Worm (Caenorhabditis elegans) whole organism, L4 larva: ENCODE results near the gene srx-135.

Experiments used
- F44E2.7 ChIP-seq: fragments of 200-800 bp; sonication (Bioruptor generic); IDR thresholded peaks from 2 replicates; pipeline ENCODE4 v2.1.2; 2022; ENCODE audit warnings: missing genetic modification characterization, missing compliant biosample characterization
- F49E8.2 ChIP-seq: sonication (generic microtip); optimal IDR thresholded peaks from 2 replicates; lab custom pipeline; 2016; ENCODE audit warnings: missing compliant biosample characterization, mild to moderate bottlenecking, missing genetic modification characterization, borderline replicate concordance
- R02D3.7 ChIP-seq: fragments of 150-350 bp; sonication (generic microtip); optimal IDR thresholded peaks from 3 replicates; lab custom pipeline; 2014; ENCODE audit warnings: missing biosample characterization, missing genetic modification characterization
- T20F7.1 ChIP-seq: fragments of 200-800 bp; sonication (Bioruptor generic); optimal IDR thresholded peaks from 2 replicates; lab custom pipeline; 2018; ENCODE audit warnings: mild to moderate bottlenecking, missing genetic modification characterization, missing compliant biosample characterization
- T26A8.4 ChIP-seq: fragments of 200-800 bp; sonication (Bioruptor generic); IDR thresholded peaks from 2 replicates; pipeline ENCODE4 v1.3.6; 2022; ENCODE audit warnings: missing genetic modification characterization, missing compliant biosample characterization
- ZK337.2 ChIP-seq: fragments of 200-800 bp; sonication (Bioruptor generic); IDR thresholded peaks from 2 replicates; pipeline ENCODE4 v1.3.6; 2022; ENCODE audit warnings: missing genetic modification reagents, missing genetic modification characterization, missing compliant biosample characterization
- ZK546.5 ChIP-seq, 2 experiments: sonication (generic microtip); optimal IDR thresholded peaks; 2 replicates each; lab custom pipeline; 2017; ENCODE audit warnings: missing biosample characterization in 2 of 2, missing genetic modification characterization in 2 of 2
- aha-1 ChIP-seq: fragments of 150-350 bp; peaks from one replicate; lab custom pipeline; 2014; ENCODE audit warnings: missing biosample characterization, missing genetic modification characterization
- attf-4 ChIP-seq: sonication (generic microtip); optimal IDR thresholded peaks from 3 replicates; lab custom pipeline; 2017; ENCODE audit warnings: missing biosample characterization, missing genetic modification characterization
- ceh-82 ChIP-seq: sonication (generic microtip); optimal IDR thresholded peaks from 2 replicates; lab custom pipeline; 2017; ENCODE audit warnings: missing biosample characterization, missing genetic modification characterization
- cey-2 ChIP-seq: sonication (generic microtip); optimal IDR thresholded peaks from 3 replicates; lab custom pipeline; 2017; ENCODE audit warnings: missing genetic modification characterization, mild to moderate bottlenecking, missing compliant biosample characterization, antibody characterized with exemption, borderline replicate concordance; ENCODE audit not compliant: insufficient read depth
- ctbp-1 ChIP-seq: fragments of 200-800 bp; sonication (Bioruptor generic); IDR thresholded peaks from 2 replicates; pipeline ENCODE4 v1.3.6; 2022; ENCODE audit warnings: missing genetic modification reagents, missing genetic modification characterization, missing compliant biosample characterization
- daf-12 ChIP-seq: fragments of 150-350 bp; optimal IDR thresholded peaks from 2 replicates; lab custom pipeline; 2014; ENCODE audit warnings: missing biosample characterization, missing genetic modification reagents, missing genetic modification characterization
- dmd-6 ChIP-seq: fragments of 200-800 bp; sonication (Bioruptor generic); IDR thresholded peaks from 2 replicates; pipeline ENCODE4 v1.3.6; 2022; ENCODE audit warnings: missing genetic modification reagents, missing genetic modification characterization, missing compliant biosample characterization
- dmd-9 ChIP-seq: fragments of 200-800 bp; sonication (Bioruptor generic); IDR thresholded peaks from 2 replicates; pipeline ENCODE4 v1.3.6; 2022; ENCODE audit warnings: missing genetic modification reagents, missing genetic modification characterization, missing compliant biosample characterization
- duxl-1 ChIP-seq: sonication (generic microtip); optimal IDR thresholded peaks from 2 replicates; lab custom pipeline; 2016; ENCODE audit warnings: mild to moderate bottlenecking, missing genetic modification characterization, moderate library complexity, missing compliant biosample characterization; ENCODE audit not compliant: poor library complexity
- dve-1 ChIP-seq: sonication (generic microtip); optimal IDR thresholded peaks from 2 replicates; lab custom pipeline; 2017; ENCODE audit warnings: antibody characterized with exemption, mild to moderate bottlenecking, missing genetic modification characterization, missing compliant biosample characterization; ENCODE audit not compliant: insufficient read depth
- egl-43 ChIP-seq: fragments of 200-800 bp; sonication (Bioruptor generic); IDR thresholded peaks from 2 replicates; pipeline ENCODE4 v1.3.6; 2022; ENCODE audit warnings: missing genetic modification reagents, missing genetic modification characterization, missing compliant biosample characterization
- hlh-11 ChIP-seq: fragments of 200-800 bp; sonication (Bioruptor generic); optimal IDR thresholded peaks from 2 replicates; lab custom pipeline; 2018; ENCODE audit warnings: mild to moderate bottlenecking, missing genetic modification characterization, missing compliant biosample characterization
- hmg-1.1 ChIP-seq: fragments of 200-800 bp; sonication (Bioruptor generic); IDR thresholded peaks from 2 replicates; pipeline ENCODE4 v1.3.6; 2022; ENCODE audit warnings: missing genetic modification reagents, missing genetic modification characterization, missing compliant biosample characterization
- lin-1 ChIP-seq: fragments of 200-800 bp; sonication (Bioruptor generic); IDR thresholded peaks from 2 replicates; pipeline ENCODE4 v1.3.6; 2022; ENCODE audit warnings: missing genetic modification reagents, missing genetic modification characterization, missing compliant biosample characterization
- lin-15B ChIP-seq: fragments of 150-350 bp; sonication (generic microtip); optimal IDR thresholded peaks from 3 replicates; lab custom pipeline; 2014; ENCODE audit warnings: missing biosample characterization, missing genetic modification characterization
- lin-38 ChIP-seq: fragments of 200-800 bp; sonication (Bioruptor generic); IDR thresholded peaks from 2 replicates; pipeline ENCODE4 v1.3.6; 2022; ENCODE audit warnings: missing genetic modification reagents, missing genetic modification characterization, missing compliant biosample characterization
- lin-39 ChIP-seq: fragments of 150-350 bp; optimal IDR thresholded peaks from 2 replicates; lab custom pipeline; 2014; ENCODE audit warnings: missing biosample characterization, missing genetic modification reagents, missing genetic modification characterization
- lir-3 ChIP-seq: sonication (generic microtip); optimal IDR thresholded peaks from 2 replicates; lab custom pipeline; 2016; ENCODE audit warnings: mild to moderate bottlenecking, missing genetic modification characterization, missing compliant biosample characterization
- lsy-2 ChIP-seq, 2 experiments: fragments of 150-350 bp in 1 of 2; sonication (generic microtip) in 1 of 2; optimal IDR thresholded peaks; 2 replicates each; lab custom pipeline; 2014 to 2017; ENCODE audit warnings: missing biosample characterization in 2 of 2, missing genetic modification characterization in 2 of 2
- madf-5 ChIP-seq, 2 experiments: fragments of 200-800 bp; sonication (Bioruptor generic); IDR thresholded peaks; 2 replicates each; pipeline ENCODE4 v1.3.6; 2022; ENCODE audit warnings: missing compliant biosample characterization in 2 of 2, missing genetic modification characterization in 2 of 2
- madf-9 ChIP-seq: fragments of 200-800 bp; sonication (Bioruptor generic); conservative IDR thresholded peaks from 2 replicates; pipeline ENCODE4 v1.3.6; 2022; ENCODE audit warnings: missing genetic modification reagents, missing genetic modification characterization, missing compliant biosample characterization
- mep-1 ChIP-seq: fragments of 150-350 bp; sonication (generic microtip); optimal IDR thresholded peaks from 3 replicates; lab custom pipeline; 2014; ENCODE audit warnings: missing biosample characterization, missing genetic modification characterization
- nhr-10 ChIP-seq: fragments of 150-350 bp; optimal IDR thresholded peaks from 2 replicates; lab custom pipeline; 2014; ENCODE audit warnings: missing biosample characterization, missing genetic modification characterization
- nhr-28 ChIP-seq: fragments of 150-350 bp; optimal IDR thresholded peaks from 2 replicates; lab custom pipeline; 2014; ENCODE audit warnings: missing biosample characterization, missing genetic modification characterization
- nhr-6 ChIP-seq: fragments of 150-350 bp; optimal IDR thresholded peaks from 2 replicates; lab custom pipeline; 2014; ENCODE audit warnings: missing biosample characterization, missing genetic modification characterization
- nhr-76 ChIP-seq: fragments of 150-350 bp; optimal IDR thresholded peaks from 2 replicates; lab custom pipeline; 2014; ENCODE audit warnings: missing biosample characterization, missing genetic modification characterization
- nhr-77 ChIP-seq: fragments of 150-350 bp; optimal IDR thresholded peaks from 2 replicates; lab custom pipeline; 2014; ENCODE audit warnings: missing biosample characterization, missing genetic modification characterization
- pha-4 ChIP-seq, 2 experiments: fragments of 150-350 bp in 1 of 2; fragments of 200-800 bp in 1 of 2; sonication (Bioruptor generic) in 1 of 2; IDR thresholded peaks in 1 of 2; optimal IDR thresholded peaks in 1 of 2; 2 replicates each; pipeline versions ENCODE4 v1.3.6 to Lab custom; 2014 to 2022; ENCODE audit warnings: missing genetic modification characterization in 2 of 2, missing genetic modification reagents in 2 of 2, missing biosample characterization in 1 of 2, missing compliant biosample characterization in 1 of 2
- php-3 ChIP-seq: fragments of 200-800 bp; sonication (Bioruptor generic); IDR thresholded peaks from 2 replicates; pipeline ENCODE4 v1.3.6; 2022; ENCODE audit warnings: missing genetic modification reagents, missing genetic modification characterization, missing compliant biosample characterization
- pqm-1 ChIP-seq: sonication (generic microtip); optimal IDR thresholded peaks from 2 replicates; lab custom pipeline; 2017; ENCODE audit warnings: missing biosample characterization, missing genetic modification characterization
- saeg-2 ChIP-seq: fragments of 200-800 bp; sonication (Bioruptor generic); IDR thresholded peaks from 2 replicates; pipeline ENCODE4 v1.3.6; 2022; ENCODE audit warnings: missing genetic modification reagents, missing genetic modification characterization, missing compliant biosample characterization
- sdz-12 ChIP-seq: fragments of 200-800 bp; sonication (Bioruptor generic); optimal IDR thresholded peaks from 2 replicates; lab custom pipeline; 2018; ENCODE audit warnings: mild to moderate bottlenecking, missing genetic modification characterization, missing compliant biosample characterization
- spr-1 ChIP-seq: sonication (generic microtip); optimal IDR thresholded peaks from 2 replicates; lab custom pipeline; 2016; ENCODE audit warnings: mild to moderate bottlenecking, missing genetic modification characterization, missing compliant biosample characterization
- tag-97 ChIP-seq: fragments of 200-800 bp; sonication (Bioruptor generic); IDR thresholded peaks from 2 replicates; pipeline ENCODE4 v1.3.6; 2022; ENCODE audit warnings: missing genetic modification characterization, missing compliant biosample characterization
- tra-1 ChIP-seq: fragments of 200-800 bp; sonication (Bioruptor generic); IDR thresholded peaks from 2 replicates; pipeline ENCODE4 v1.3.6; 2022; ENCODE audit warnings: missing genetic modification reagents, missing genetic modification characterization, missing compliant biosample characterization
- unc-39 ChIP-seq: sonication (generic microtip); optimal IDR thresholded peaks from 2 replicates; lab custom pipeline; 2017; ENCODE audit warnings: missing biosample characterization, missing genetic modification characterization
- unc-62 ChIP-seq, 3 experiments: fragments of 150-350 bp in 1 of 3; sonication (generic microtip); optimal IDR thresholded peaks in 2 of 3; peaks in 1 of 3; 1 replicate in 1 of 3; 2 replicates in 2 of 3; lab custom pipeline; 2014 to 2017; ENCODE audit warnings: missing biosample characterization in 3 of 3, missing genetic modification characterization in 3 of 3, missing genetic modification reagents in 3 of 3, missing genotype in 1 of 3
- zip-2 ChIP-seq: fragments of 150-350 bp; optimal IDR thresholded peaks from 2 replicates; lab custom pipeline; 2014; ENCODE audit warnings: missing biosample characterization, missing genetic modification characterization

srx-135 gene

ce11 chrV:13892457-13893375 is 33.7 kb downstream of the srx-135 start, which contains the start of gene sptl-3 (continued):
- peak in 1 of 2 experiments; percentile 34 for TF ChIP-seq lsy-2 (tag; optimal IDR thresholded peaks at IDR 0.05; lab: Kevin White, UChicago)
- no peak for TF ChIP-seq R02D3.7 (tag; lab: Kevin White, UChicago)
- no peak for TF ChIP-seq zip-2 (tag; lab: Kevin White, UChicago)
- peak; percentile 63 for TF ChIP-seq nhr-10
- TF ChIP-seq ZK546.5 (tag; optimal IDR thresholded peaks at IDR 0.05; lab: Kevin White, UChicago): no peak
- no peak for TF ChIP-seq ceh-82
- no peak for TF ChIP-seq daf-12 (tag; lab: Kevin White, UChicago)
- no peak for TF ChIP-seq T20F7.1 (GFP tag; lab: Kevin White, UChicago)
- peak; percentile 87 for TF ChIP-seq pqm-1 (tag; lab: Kevin White, UChicago)
- TF ChIP-seq, all 104 proteins: peak for 23

DNA sequence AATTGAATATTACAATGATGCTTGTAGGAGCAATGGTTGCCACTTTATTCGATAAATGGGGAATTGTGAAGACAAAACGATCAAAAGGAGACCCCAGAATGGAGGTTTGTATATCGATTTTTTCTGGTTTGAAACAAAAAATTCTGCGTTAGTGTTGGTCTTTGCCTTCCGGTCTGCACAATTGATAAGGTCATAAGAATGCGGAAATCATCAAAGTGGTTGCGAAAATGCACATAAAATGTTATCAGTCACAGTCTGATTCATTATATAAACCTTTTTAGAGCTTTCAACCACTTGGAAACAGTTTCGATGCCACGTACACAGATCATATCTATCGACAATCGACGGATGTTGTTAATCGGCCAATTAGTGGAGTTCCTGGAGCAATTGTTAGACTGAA is 34.6 kb downstream of the srx-135 start:
- TF ChIP-seq lin-38 (GFP tag; lab: Robert Waterston, UW) (no peak), dmd-9 (GFP tag; lab: Robert Waterston, UW) (no peak), pqm-1 (tag; lab: Kevin White, UChicago) (peak; percentile 88), lin-1 (GFP tag; lab: Robert Waterston, UW) (peak; percentile 80), sdz-12 (GFP tag; lab: Kevin White, UChicago) (no peak), lir-3 (tag; lab: Kevin White, UChicago) (no peak), nhr-6 (tag; lab: Kevin White, UChicago) (peak; percentile 12), aha-1 (tag; lab: Kevin White, UChicago) (peak; percentile 75), hlh-11 (peak; percentile 62), dve-1 (tag; lab: Kevin White, UChicago) (peak; percentile 53), lin-39 (no peak), T26A8.4 (GFP tag; lab: Robert Waterston, UW) (no peak), tra-1 (GFP tag; lab: Robert Waterston, UW) (0 out of 2 replicates have a peak, but pooled peaks have one; percentile 10), ZK337.2 (GFP tag; lab: Robert Waterston, UW) (no peak), php-3 (GFP tag; lab: Robert Waterston, UW) (peak; percentile 86), egl-43 (GFP tag; lab: Robert Waterston, UW) (no peak), nhr-28 (tag; lab: Kevin White, UChicago) (peak; percentile 65), T20F7.1 (GFP tag; lab: Kevin White, UChicago) (no peak), dmd-6 (GFP tag; lab: Robert Waterston, UW) (peak; percentile 87), hmg-1.1 (GFP tag; lab: Robert Waterston, UW) (no peak), attf-4 (no peak), mep-1 (tag; lab: Kevin White, UChicago) (no peak), duxl-1 (tag; lab: Kevin White, UChicago) (peak; percentile 6), unc-39 (no peak), spr-1 (tag; lab: Kevin White, UChicago) (no peak), cey-2 (no peak), nhr-77 (tag; lab: Kevin White, UChicago) (peak; percentile 61)

DNA sequence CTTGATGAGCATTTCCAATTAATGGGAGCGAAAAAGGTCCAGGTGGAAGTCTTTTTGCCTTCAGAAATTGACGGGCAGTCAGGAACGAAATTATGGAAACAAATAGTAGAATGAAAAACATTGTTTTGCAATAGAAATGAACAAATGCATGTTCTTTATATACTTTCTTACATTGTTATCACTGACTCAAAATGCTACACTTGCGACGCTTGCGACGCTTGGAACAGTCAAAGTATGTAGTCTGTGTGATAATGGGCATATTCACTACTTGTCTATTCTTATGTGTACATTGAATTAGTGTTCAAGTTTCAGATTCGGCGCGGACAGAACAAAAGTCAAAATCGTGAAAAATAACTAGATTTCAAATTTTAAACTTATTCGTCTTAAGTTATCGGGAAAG is 39.4 kb downstream of the srx-135 start, which contains the start of gene cyp-35C1:
cyp-35C1 (minus strand) TSS at position 132 of the 400 bp plus-strand sequence.
- TF ChIP-seq hlh-11: peak; percentile 15
- no peak for TF ChIP-seq nhr-76
- TF ChIP-seq aha-1 (tag; lab: Kevin White, UChicago): peak; percentile 49
- no peak for TF ChIP-seq F44E2.7 (GFP tag; lab: Robert Waterston, UW)
- peak; percentile 12 for TF ChIP-seq pqm-1 (tag; lab: Kevin White, UChicago)
- no peak for TF ChIP-seq pha-4 (GFP tag; IDR thresholded peaks at IDR 0.05; lab: Robert Waterston, UW)
- TF ChIP-seq pha-4 (tag; optimal IDR thresholded peaks at IDR 0.05; lab: Kevin White, UChicago): no peak
- TF ChIP-seq F49E8.2 (tag; lab: Kevin White, UChicago): no peak
- no peak for TF ChIP-seq zip-2 (tag; lab: Kevin White, UChicago)
- no peak for TF ChIP-seq madf-5 (GFP tag; IDR thresholded peaks at IDR 0.05; lab: Robert Waterston, UW)
- no peak for TF ChIP-seq lin-15B (tag; lab: Kevin White, UChicago)
- 0 out of 2 replicates have a peak, but pooled peaks have one; percentile 33 for TF ChIP-seq saeg-2
- TF ChIP-seq nhr-77 (tag; lab: Kevin White, UChicago): peak; percentile 69
- no peak for TF ChIP-seq tag-97 (GFP tag; lab: Robert Waterston, UW)
- TF ChIP-seq unc-39: no peak
- no peak for TF ChIP-seq unc-62 (GFP tag; optimal IDR thresholded peaks at IDR 0.05 in 1 of 2; lab: Kevin White, UChicago)
- no peak for TF ChIP-seq unc-62 (tag; optimal IDR thresholded peaks at IDR 0.05; lab: Kevin White, UChicago)
- no peak for TF ChIP-seq ctbp-1
- no peak for TF ChIP-seq madf-9 (GFP tag; lab: Robert Waterston, UW)
